Worm (Caenorhabditis elegans) whole organism, midembryonic: ENCODE measurements around the gene scl-21.

Experiments
- cog-1 ChIP-seq: sonication (generic microtip); optimal IDR thresholded peaks from 2 replicates; lab custom pipeline; 2016; ENCODE audit warnings: missing genetic modification characterization, missing compliant biosample characterization
- flt-1 ChIP-seq: fragments of 200-800 bp; sonication (Bioruptor generic); IDR thresholded peaks from 2 replicates; pipeline ENCODE4 v1.3.6; 2022; ENCODE audit warnings: missing genetic modification characterization, missing compliant biosample characterization
- med-1 ChIP-seq: sonication (generic microtip); optimal IDR thresholded peaks from 2 replicates; lab custom pipeline; 2017; ENCODE audit warnings: missing genetic modification characterization, mild to moderate bottlenecking, missing compliant biosample characterization, antibody characterized with exemption, missing genetic modification reagents; ENCODE audit not compliant: insufficient read depth
- ref-1 ChIP-seq: fragments of 200-800 bp; sonication (Bioruptor generic); conservative IDR thresholded peaks from 2 replicates; pipeline ENCODE4 v1.3.6; 2022; ENCODE audit warnings: missing genetic modification reagents, missing genetic modification characterization, missing compliant biosample characterization

DNA sequence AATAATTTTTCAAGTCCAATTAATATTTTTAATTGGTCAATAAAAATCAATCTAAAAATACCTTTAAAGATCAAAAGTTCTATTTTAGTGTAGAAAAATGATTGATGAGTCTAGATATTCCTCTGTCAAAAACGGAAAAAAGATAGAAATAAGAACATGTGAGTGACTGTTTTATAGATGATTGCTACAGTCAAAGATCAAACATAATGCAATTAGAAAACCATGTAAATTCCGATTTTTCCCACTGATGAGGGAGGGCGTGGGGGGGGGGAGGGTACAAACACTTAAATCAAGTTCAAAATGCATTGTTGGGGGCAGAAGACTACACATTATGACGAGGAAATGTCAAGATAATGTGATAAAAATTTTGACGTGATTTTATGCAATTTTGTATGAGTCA is 30.7 kb upstream of the scl-21 start:
- TF ChIP-seq med-1 (GFP tag; lab: Kevin White, UChicago) = no peak
- TF ChIP-seq flt-1 (GFP tag; lab: Robert Waterston, UW) = no peak
- no peak for TF ChIP-seq ref-1
- no peak for TF ChIP-seq cog-1 (tag; lab: Kevin White, UChicago)
